Fruit fly (Drosophila melanogaster) whole organism, prepupa: ENCODE data around the gene CG5561.

Experiments used
- Eip78C ChIP-seq: fragments of 200-800 bp; sonication (Bioruptor generic); peaks from one replicate; lab custom pipeline; 2016; ENCODE audit warnings: missing biosample characterization, missing genetic modification characterization
- Hr38 ChIP-seq: sonication (Bioruptor generic); optimal IDR thresholded peaks from 2 replicates; lab custom pipeline; 2016; ENCODE audit warnings: missing biosample characterization, missing genetic modification characterization

dm6 chr2L:1352768-1353167 lies 1.1 kb downstream of the CG5561 start, which contains the start of gene CG5556:
- TF ChIP-seq Hr38 (GFP tag; lab: Kevin White, UChicago) (no peak), Eip78C (GFP tag; lab: Kevin White, UChicago) (no peak)
